Worm (Caenorhabditis elegans) whole organism, L3 larva: ENCODE measurements around the gene Y49F6B.12.

Experiments used
- R02D3.7 ChIP-seq: fragments of 150-350 bp; optimal IDR thresholded peaks from 2 replicates; lab custom pipeline; 2014; ENCODE audit warnings: missing biosample characterization, missing genetic modification characterization
- ZK546.5 ChIP-seq: sonication (generic microtip); optimal IDR thresholded peaks from 2 replicates; lab custom pipeline; 2017; ENCODE audit warnings: missing biosample characterization, missing genetic modification characterization
- aly-2 ChIP-seq: fragments of 150-350 bp; optimal IDR thresholded peaks from 2 replicates; lab custom pipeline; 2014; ENCODE audit warnings: missing biosample characterization, missing genetic modification characterization
- ama-1 ChIP-seq: fragments of 150-350 bp; optimal IDR thresholded peaks from 2 replicates; lab custom pipeline; 2018
- ceh-16 ChIP-seq: sonication (generic microtip); optimal IDR thresholded peaks from 2 replicates; lab custom pipeline; 2017; ENCODE audit warnings: missing biosample characterization, missing genetic modification characterization
- ceh-28 ChIP-seq: fragments of 150-350 bp; optimal IDR thresholded peaks from 2 replicates; lab custom pipeline; 2014; ENCODE audit warnings: missing biosample characterization, missing genetic modification reagents, missing genetic modification characterization
- ceh-82 ChIP-seq: fragments of 150-350 bp; optimal IDR thresholded peaks from 2 replicates; lab custom pipeline; 2014; ENCODE audit warnings: missing biosample characterization, missing genetic modification characterization
- ceh-9 ChIP-seq: sonication (generic microtip); optimal IDR thresholded peaks from 2 replicates; lab custom pipeline; 2018; ENCODE audit warnings: missing biosample characterization, missing genetic modification characterization
- daf-12 ChIP-seq: fragments of 150-350 bp; optimal IDR thresholded peaks from 2 replicates; lab custom pipeline; 2014; ENCODE audit warnings: missing biosample characterization, missing genetic modification reagents, missing genetic modification characterization
- egl-27 ChIP-seq: sonication (generic microtip); optimal IDR thresholded peaks from 4 replicates; lab custom pipeline; 2017; ENCODE audit warnings: missing biosample characterization, missing genetic modification reagents, missing genetic modification characterization
- egl-5 ChIP-seq: fragments of 150-350 bp; optimal IDR thresholded peaks from 2 replicates; lab custom pipeline; 2017; ENCODE audit warnings: missing biosample characterization, missing genetic modification reagents, missing genetic modification characterization, inconsistent platforms
- elt-1 ChIP-seq: fragments of 150-350 bp; optimal IDR thresholded peaks from 2 replicates; lab custom pipeline; 2014; ENCODE audit warnings: missing biosample characterization, missing genetic modification characterization
- elt-2 ChIP-seq: sonication (generic microtip); optimal IDR thresholded peaks from 2 replicates; lab custom pipeline; 2016; ENCODE audit warnings: missing genetic modification reagents, mild to moderate bottlenecking, missing genetic modification characterization, missing compliant biosample characterization
- elt-3 ChIP-seq, 3 experiments: fragments of 150-350 bp in 1 of 3; sonication (generic microtip) in 2 of 3; optimal IDR thresholded peaks; 2 replicates in 2 of 3; 4 replicates in 1 of 3; lab custom pipeline; 2014 to 2017; ENCODE audit warnings: missing biosample characterization in 3 of 3, missing genetic modification characterization in 3 of 3
- eor-1 ChIP-seq, 2 experiments: fragments of 150-350 bp; optimal IDR thresholded peaks; 2 replicates each; lab custom pipeline; 2014 to 2018; ENCODE audit warnings: missing biosample characterization in 2 of 2, missing genetic modification characterization in 2 of 2
- fkh-10 ChIP-seq: sonication (generic microtip); optimal IDR thresholded peaks from 2 replicates; lab custom pipeline; 2017; ENCODE audit warnings: missing biosample characterization, missing genetic modification reagents, missing genetic modification characterization
- fkh-2 ChIP-seq: fragments of 150-350 bp; optimal IDR thresholded peaks from 2 replicates; lab custom pipeline; 2014; ENCODE audit warnings: missing biosample characterization, missing genetic modification reagents, missing genetic modification characterization
- fos-1 ChIP-seq: fragments of 150-350 bp; optimal IDR thresholded peaks from 2 replicates; lab custom pipeline; 2014; ENCODE audit warnings: missing biosample characterization, missing genetic modification characterization
- hmg-11 ChIP-seq: sonication (generic microtip); optimal IDR thresholded peaks from 2 replicates; lab custom pipeline; 2016; ENCODE audit warnings: missing genetic modification characterization, missing compliant biosample characterization
- jun-1 ChIP-seq: fragments of 150-350 bp; optimal IDR thresholded peaks from 2 replicates; lab custom pipeline; 2014; ENCODE audit warnings: missing biosample characterization, missing genetic modification reagents, missing genetic modification characterization
- lin-15B ChIP-seq: fragments of 150-350 bp; optimal IDR thresholded peaks from 2 replicates; lab custom pipeline; 2014; ENCODE audit warnings: missing biosample characterization, missing genetic modification characterization
- lin-39 ChIP-seq: fragments of 150-350 bp; optimal IDR thresholded peaks from 2 replicates; lab custom pipeline; 2018; ENCODE audit warnings: missing biosample characterization, missing genetic modification reagents, missing genetic modification characterization
- lsy-12 ChIP-seq: sonication (generic microtip); optimal IDR thresholded peaks from 2 replicates; lab custom pipeline; 2016; ENCODE audit warnings: mild to moderate bottlenecking, missing genetic modification characterization, missing compliant biosample characterization
- mdl-1 ChIP-seq: fragments of 150-350 bp; optimal IDR thresholded peaks from 2 replicates; lab custom pipeline; 2014; ENCODE audit warnings: missing biosample characterization, missing genetic modification characterization
- mml-1 ChIP-seq: fragments of 150-350 bp; sonication (generic microtip); optimal IDR thresholded peaks from 3 replicates; lab custom pipeline; 2014; ENCODE audit warnings: missing biosample characterization, missing genetic modification characterization
- nfya-1 ChIP-seq: sonication (generic microtip); optimal IDR thresholded peaks from 2 replicates; lab custom pipeline; 2017; ENCODE audit warnings: missing genetic modification characterization, mild to moderate bottlenecking, missing compliant biosample characterization, antibody characterized with exemption, moderate library complexity; ENCODE audit not compliant: insufficient read depth
- nhr-11 ChIP-seq: fragments of 150-350 bp; optimal IDR thresholded peaks from 2 replicates; lab custom pipeline; 2014; ENCODE audit warnings: missing biosample characterization, missing genetic modification characterization
- nhr-12 ChIP-seq: fragments of 150-350 bp; optimal IDR thresholded peaks from 2 replicates; lab custom pipeline; 2014; ENCODE audit warnings: missing biosample characterization, missing genetic modification characterization
- nhr-23 ChIP-seq: fragments of 150-350 bp; optimal IDR thresholded peaks from 2 replicates; lab custom pipeline; 2014; ENCODE audit warnings: missing biosample characterization, missing genetic modification reagents, missing genetic modification characterization
- nhr-237 ChIP-seq: fragments of 150-350 bp; optimal IDR thresholded peaks from 2 replicates; lab custom pipeline; 2014; ENCODE audit warnings: missing biosample characterization, missing genetic modification characterization
- nhr-25 ChIP-seq: sonication (generic microtip); optimal IDR thresholded peaks from 2 replicates; lab custom pipeline; 2017; ENCODE audit warnings: missing biosample characterization, missing genetic modification characterization
- nhr-28 ChIP-seq: fragments of 150-350 bp; optimal IDR thresholded peaks from 2 replicates; lab custom pipeline; 2014; ENCODE audit warnings: missing biosample characterization, missing genetic modification characterization
- nhr-43 ChIP-seq: sonication (generic microtip); optimal IDR thresholded peaks from 2 replicates; lab custom pipeline; 2016; ENCODE audit warnings: mild to moderate bottlenecking, missing genetic modification characterization, missing compliant biosample characterization; ENCODE audit not compliant: poor library complexity, severe bottlenecking
- nhr-67 ChIP-seq: fragments of 150-350 bp; optimal IDR thresholded peaks from 2 replicates; lab custom pipeline; 2014; ENCODE audit warnings: missing biosample characterization, missing genetic modification characterization
- nhr-76 ChIP-seq: fragments of 150-350 bp; sonication (generic microtip); optimal IDR thresholded peaks from 5 replicates; lab custom pipeline; 2014; ENCODE audit warnings: missing biosample characterization, missing genetic modification characterization
- nhr-77 ChIP-seq: fragments of 150-350 bp; optimal IDR thresholded peaks from 2 replicates; lab custom pipeline; 2014; ENCODE audit warnings: missing biosample characterization, missing genetic modification characterization
- pha-4 ChIP-seq: fragments of 150-350 bp; optimal IDR thresholded peaks from 2 replicates; lab custom pipeline; 2014; ENCODE audit warnings: missing biosample characterization, missing genetic modification reagents, missing genetic modification characterization
- pqm-1 ChIP-seq: fragments of 150-350 bp; optimal IDR thresholded peaks from 2 replicates; lab custom pipeline; 2017; ENCODE audit warnings: missing biosample characterization, missing genetic modification characterization, inconsistent platforms
- sea-2 ChIP-seq: fragments of 150-350 bp; sonication (generic microtip); optimal IDR thresholded peaks from 4 replicates; lab custom pipeline; 2014; ENCODE audit warnings: missing biosample characterization, missing genetic modification reagents, missing genetic modification characterization
- skn-1 ChIP-seq: fragments of 150-350 bp; optimal IDR thresholded peaks from 2 replicates; lab custom pipeline; 2014; ENCODE audit warnings: missing biosample characterization, missing genetic modification characterization
- snpc-4 ChIP-seq: fragments of 150-350 bp; optimal IDR thresholded peaks from 2 replicates; lab custom pipeline; 2014; ENCODE audit warnings: missing biosample characterization, missing genetic modification characterization
- tbx-2 ChIP-seq: sonication (generic microtip); optimal IDR thresholded peaks from 2 replicates; lab custom pipeline; 2016; ENCODE audit warnings: mild to moderate bottlenecking, missing genetic modification characterization, missing compliant biosample characterization
- unc-39 ChIP-seq: sonication (generic microtip); optimal IDR thresholded peaks from 4 replicates; lab custom pipeline; 2017; ENCODE audit warnings: missing biosample characterization, missing genetic modification characterization
- unc-62 ChIP-seq: fragments of 150-350 bp; sonication (generic microtip); optimal IDR thresholded peaks from 4 replicates; lab custom pipeline; 2014; ENCODE audit warnings: missing biosample characterization, missing genetic modification reagents, missing genetic modification characterization
- zag-1 ChIP-seq: fragments of 150-350 bp; optimal IDR thresholded peaks from 2 replicates; lab custom pipeline; 2014; ENCODE audit warnings: missing biosample characterization, missing genetic modification characterization
- ztf-11 ChIP-seq: fragments of 150-350 bp; optimal IDR thresholded peaks from 2 replicates; lab custom pipeline; 2014; ENCODE audit warnings: missing biosample characterization, missing genetic modification characterization
- ztf-4 ChIP-seq: fragments of 150-350 bp; optimal IDR thresholded peaks from 2 replicates; lab custom pipeline; 2014; ENCODE audit warnings: missing biosample characterization, missing genetic modification characterization

The Y49F6B.12 gene

ce11 chrII:3472316-3472715, at the start of gene Y49F6B.12:
Gene Y49F6B.12 (minus strand): TSS chrII:3472416.
- TF ChIP-seq nhr-76 (tag; lab: Kevin White, UChicago) (no peak), nhr-67 (no peak), nhr-23 (tag; lab: Kevin White, UChicago) (no peak), R02D3.7 (tag; lab: Kevin White, UChicago) (no peak), daf-12 (tag; lab: Kevin White, UChicago) (no peak), skn-1 (tag; lab: Kevin White, UChicago) (no peak), ceh-16 (tag; lab: Kevin White, UChicago) (no peak)

- no peak for TF ChIP-seq elt-3 (tag; optimal IDR thresholded peaks at IDR 0.05; lab: Kevin White, UChicago)
- TF ChIP-seq nhr-76 (tag; lab: Kevin White, UChicago) = no peak
- peak; percentile 8 for TF ChIP-seq pqm-1 (tag; lab: Kevin White, UChicago)
- peak; percentile 30 for TF ChIP-seq pha-4
- peak; percentile 73 for TF ChIP-seq lin-15B
- peak; percentile 31 for TF ChIP-seq lin-39 (tag; lab: Kevin White, UChicago)
- TF ChIP-seq ztf-4 (tag; lab: Kevin White, UChicago) = no peak
- TF ChIP-seq fkh-10 (GFP tag; lab: Kevin White, UChicago) = no peak
- peak; percentile 42 for TF ChIP-seq elt-2
- no peak for TF ChIP-seq egl-5 (tag; lab: Kevin White, UChicago)
- no peak for TF ChIP-seq mml-1
- TF ChIP-seq nhr-23 (tag; lab: Kevin White, UChicago) = peak; percentile 40
- no peak for TF ChIP-seq fkh-2 (tag; lab: Kevin White, UChicago)
- TF ChIP-seq nhr-25 (tag; lab: Kevin White, UChicago) = peak; percentile 3
- TF ChIP-seq zag-1 (tag; lab: Kevin White, UChicago) = no peak
- TF ChIP-seq ceh-82 = no peak
- no peak for TF ChIP-seq egl-27 (tag; lab: Kevin White, UChicago)
- peak; percentile 79 for TF ChIP-seq hmg-11 (tag; lab: Kevin White, UChicago)
- no peak for TF ChIP-seq aly-2
- no peak for TF ChIP-seq unc-39 (tag; lab: Kevin White, UChicago)
- no peak for TF ChIP-seq jun-1 (tag; lab: Kevin White, UChicago)
- TF ChIP-seq elt-1 = no peak
- no peak for TF ChIP-seq ceh-9
- no peak for TF ChIP-seq R02D3.7 (tag; lab: Kevin White, UChicago)
- TF ChIP-seq unc-62 (GFP tag; lab: Kevin White, UChicago) = no peak
- no peak for TF ChIP-seq nhr-237 (tag; lab: Kevin White, UChicago)
- no peak for TF ChIP-seq mdl-1 (tag; lab: Kevin White, UChicago)
- TF ChIP-seq nhr-11 = no peak
- TF ChIP-seq fos-1 (tag; lab: Kevin White, UChicago) = no peak
- TF ChIP-seq nhr-43 = peak; percentile 38
- no peak for TF ChIP-seq eor-1 (tag; optimal IDR thresholded peaks at IDR 0.05; lab: Kevin White, UChicago)
- TF ChIP-seq ceh-16 (tag; lab: Kevin White, UChicago) = no peak
- TF ChIP-seq lsy-12 (tag; lab: Kevin White, UChicago) = peak; percentile 4
- no peak for TF ChIP-seq daf-12 (tag; lab: Kevin White, UChicago)
- TF ChIP-seq snpc-4 (tag; lab: Kevin White, UChicago) = peak; percentile 25
- TF ChIP-seq nhr-28 (tag; lab: Kevin White, UChicago) = no peak
- TF ChIP-seq tbx-2 (tag; lab: Kevin White, UChicago) = no peak
- no peak for TF ChIP-seq nhr-77 (tag; lab: Kevin White, UChicago)
- no peak for TF ChIP-seq ZK546.5
- TF ChIP-seq sea-2 (GFP tag; lab: Kevin White, UChicago) = no peak
- no peak for TF ChIP-seq nhr-12 (tag; lab: Kevin White, UChicago)
- no peak for TF ChIP-seq ama-1 (lab: Kevin White, UChicago)
- peak; percentile 45 for TF ChIP-seq nfya-1
- TF ChIP-seq skn-1 (tag; lab: Kevin White, UChicago) = peak; percentile 27
- TF ChIP-seq ceh-28 (tag; lab: Kevin White, UChicago) = no peak
- no peak for TF ChIP-seq nhr-67
- no peak for TF ChIP-seq ztf-11 (tag; lab: Kevin White, UChicago)
These were observed 49.0 kb upstream of the Y49F6B.12 start, which contains the start of gene W09G10.9 for ce11 chrII:3520988-3521850. Gene W09G10.9 (plus strand): TSS chrII:3521800.
